Fruit fly (Drosophila melanogaster): ENCODE data around the gene CG10749.

DNA sequence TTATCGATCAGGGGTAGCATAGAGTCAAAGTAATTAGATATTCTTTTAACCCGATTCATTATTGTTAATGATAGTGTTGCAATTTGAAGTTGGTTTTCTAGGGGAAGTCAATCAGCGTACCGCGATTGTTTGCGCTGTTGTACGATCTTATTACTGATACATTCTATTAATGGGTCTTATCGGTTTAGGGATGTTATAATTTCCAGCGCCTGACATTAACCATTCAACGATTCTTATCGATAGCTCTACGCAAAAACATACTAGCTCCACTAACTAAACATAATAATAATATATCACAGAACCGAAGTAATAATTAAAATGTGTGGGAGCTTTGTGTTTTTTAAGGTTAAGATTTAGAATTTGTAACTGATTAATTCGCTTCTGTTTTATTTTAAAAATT, 39.2 kb downstream of the CG10749 start, which contains the start of gene Cul6:
- TF ChIP-seq psq (optimal IDR thresholded peaks at IDR 0.05) (no peak), h (optimal IDR thresholded peaks at IDR 0.05) (no peak)

Measured in Kc167 (cell line).